Worm (Caenorhabditis elegans): ENCODE measurements around the gene dap-3.

The dap-3 gene

DNA sequence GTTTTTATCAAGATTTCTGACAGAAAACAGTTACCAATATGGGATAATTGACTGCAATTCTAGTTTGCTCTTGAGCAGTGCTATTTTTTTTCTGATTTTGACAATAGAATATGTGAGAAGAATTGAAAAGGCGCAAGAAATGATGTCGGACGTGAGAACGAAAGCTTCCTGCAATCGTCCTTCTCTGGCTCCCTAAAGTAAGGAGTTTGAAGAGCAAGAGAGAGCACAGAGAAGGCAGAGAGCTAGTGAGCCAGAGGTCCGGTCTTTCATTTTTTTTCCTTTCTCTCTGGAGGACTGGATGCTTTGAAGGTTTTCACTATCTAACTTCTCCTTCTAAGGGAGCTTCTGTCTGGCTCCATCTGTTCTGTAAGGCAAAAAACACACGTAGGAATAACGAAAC, 30.8 kb upstream of the dap-3 start:
- TF ChIP-seq ama-1 (optimal IDR thresholded peaks at IDR 0.05) (peak; percentile 79), egl-27 (tag; optimal IDR thresholded peaks at IDR 0.05) (no peak), aly-2 (tag; optimal IDR thresholded peaks at IDR 0.05) (no peak), zag-1 (tag; optimal IDR thresholded peaks at IDR 0.05) (no peak), nfya-1 (tag; optimal IDR thresholded peaks at IDR 0.05; ENCODE audit: insufficient read depth) (peak; percentile 39), hmg-11 (tag; optimal IDR thresholded peaks at IDR 0.05) (peak; percentile 36), lin-39 (tag; optimal IDR thresholded peaks at IDR 0.05) (peak; percentile 23), mml-1 (tag; optimal IDR thresholded peaks at IDR 0.05) (no peak), mdl-1 (tag; optimal IDR thresholded peaks at IDR 0.05) (no peak), eor-1 (tag; optimal IDR thresholded peaks at IDR 0.05) (no peak), ztf-11 (tag; optimal IDR thresholded peaks at IDR 0.05) (no peak)

DNA sequence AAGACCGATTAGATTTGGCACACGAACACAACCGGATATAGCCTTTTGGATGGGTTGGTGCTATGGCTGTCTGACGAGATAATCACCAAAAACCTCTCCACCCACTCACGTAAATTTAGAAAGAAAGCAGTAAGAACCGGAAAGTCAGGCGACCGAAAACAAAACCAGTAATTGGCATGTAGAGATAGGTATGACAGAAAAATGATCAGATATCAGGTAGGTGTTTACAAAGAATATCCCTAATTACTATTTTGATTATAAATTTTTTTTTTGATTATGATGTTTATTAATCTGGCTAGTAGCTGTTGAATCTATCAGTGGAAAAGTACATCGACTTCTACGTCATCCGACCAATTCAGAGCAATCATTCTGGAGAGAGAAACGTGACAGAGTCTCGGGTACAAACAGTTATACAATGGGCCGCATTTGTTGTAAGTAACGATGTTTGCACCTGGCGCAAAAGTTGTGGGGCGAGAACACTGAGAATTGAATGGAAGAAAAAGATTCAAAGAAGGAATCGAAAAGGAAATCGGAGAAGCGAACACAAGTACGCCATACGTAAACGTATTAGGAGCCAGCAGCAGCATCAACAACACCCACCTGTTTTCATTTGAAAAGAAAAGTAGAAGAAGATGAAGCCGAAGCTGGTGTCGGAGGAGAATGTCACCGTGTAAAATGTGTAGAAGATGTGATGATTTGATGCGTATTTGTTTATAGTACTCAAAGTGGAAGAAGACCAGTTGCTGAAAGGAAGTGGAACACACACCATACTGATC, 29.9 kb upstream of the dap-3 start:
- TF ChIP-seq fos-1 (tag; optimal IDR thresholded peaks at IDR 0.05), result no peak
- TF ChIP-seq hmg-11 (tag; optimal IDR thresholded peaks at IDR 0.05), result no peak
- TF ChIP-seq elt-2 (tag; optimal IDR thresholded peaks at IDR 0.05), result peak; percentile 10
- peak; percentile 27 for TF ChIP-seq ama-1 (optimal IDR thresholded peaks at IDR 0.05)
- TF ChIP-seq mdl-1 (tag; optimal IDR thresholded peaks at IDR 0.05), result no peak
- no peak for TF ChIP-seq daf-12 (tag; optimal IDR thresholded peaks at IDR 0.05)
- no peak for TF ChIP-seq ztf-11 (tag; optimal IDR thresholded peaks at IDR 0.05)
- TF ChIP-seq zag-1 (tag; optimal IDR thresholded peaks at IDR 0.05), result no peak
- TF ChIP-seq elt-3 (tag; optimal IDR thresholded peaks at IDR 0.05), result peak in 1 of 3 experiments; percentile 40
- TF ChIP-seq elt-1 (tag; optimal IDR thresholded peaks at IDR 0.05), result no peak
- TF ChIP-seq ztf-4 (tag; optimal IDR thresholded peaks at IDR 0.05), result no peak
- TF ChIP-seq nhr-67 (tag; optimal IDR thresholded peaks at IDR 0.05), result no peak
- no peak for TF ChIP-seq tbx-2 (tag; optimal IDR thresholded peaks at IDR 0.05)
- peak; percentile 37 for TF ChIP-seq nhr-25 (tag; optimal IDR thresholded peaks at IDR 0.05)
- no peak for TF ChIP-seq eor-1 (tag; optimal IDR thresholded peaks at IDR 0.05)
- no peak for TF ChIP-seq skn-1 (tag; optimal IDR thresholded peaks at IDR 0.05)
- no peak for TF ChIP-seq ceh-9 (tag; optimal IDR thresholded peaks at IDR 0.05)
- no peak for TF ChIP-seq ZK546.5 (tag; optimal IDR thresholded peaks at IDR 0.05)
- no peak for TF ChIP-seq nhr-43 (tag; optimal IDR thresholded peaks at IDR 0.05; ENCODE audit: poor library complexity, severe bottlenecking)
- TF ChIP-seq fkh-2 (tag; optimal IDR thresholded peaks at IDR 0.05), result no peak
- no peak for TF ChIP-seq nhr-76 (tag; optimal IDR thresholded peaks at IDR 0.05)
- no peak for TF ChIP-seq unc-62 (GFP tag; optimal IDR thresholded peaks at IDR 0.05)
- peak; percentile 45 for TF ChIP-seq nhr-11 (tag; optimal IDR thresholded peaks at IDR 0.05)
- TF ChIP-seq ceh-28 (tag; optimal IDR thresholded peaks at IDR 0.05), result no peak
- TF ChIP-seq egl-5 (tag; optimal IDR thresholded peaks at IDR 0.05), result peak; percentile 33
- no peak for TF ChIP-seq lsy-12 (tag; optimal IDR thresholded peaks at IDR 0.05)
- TF ChIP-seq R02D3.7 (tag; optimal IDR thresholded peaks at IDR 0.05), result no peak
- TF ChIP-seq ceh-82 (tag; optimal IDR thresholded peaks at IDR 0.05), result no peak
- TF ChIP-seq aly-2 (tag; optimal IDR thresholded peaks at IDR 0.05), result no peak
- TF ChIP-seq mml-1 (tag; optimal IDR thresholded peaks at IDR 0.05), result no peak
- TF ChIP-seq sea-2 (GFP tag; optimal IDR thresholded peaks at IDR 0.05), result no peak
- no peak for TF ChIP-seq jun-1 (tag; optimal IDR thresholded peaks at IDR 0.05)
- TF ChIP-seq nfya-1 (tag; optimal IDR thresholded peaks at IDR 0.05; ENCODE audit: insufficient read depth), result no peak
- no peak for TF ChIP-seq unc-39 (tag; optimal IDR thresholded peaks at IDR 0.05)
- TF ChIP-seq nhr-23 (tag; optimal IDR thresholded peaks at IDR 0.05), result peak; percentile 26
- no peak for TF ChIP-seq fkh-10 (GFP tag; optimal IDR thresholded peaks at IDR 0.05)
- TF ChIP-seq pqm-1 (tag; optimal IDR thresholded peaks at IDR 0.05), result no peak
- no peak for TF ChIP-seq ceh-16 (tag; optimal IDR thresholded peaks at IDR 0.05)
- no peak for TF ChIP-seq lin-39 (tag; optimal IDR thresholded peaks at IDR 0.05)
- TF ChIP-seq nhr-237 (tag; optimal IDR thresholded peaks at IDR 0.05), result no peak
- peak; percentile 58 for TF ChIP-seq pha-4 (tag; optimal IDR thresholded peaks at IDR 0.05)
- no peak for TF ChIP-seq lin-15B (tag; optimal IDR thresholded peaks at IDR 0.05)
- TF ChIP-seq nhr-12 (tag; optimal IDR thresholded peaks at IDR 0.05), result no peak
- no peak for TF ChIP-seq egl-27 (tag; optimal IDR thresholded peaks at IDR 0.05)
- no peak for TF ChIP-seq nhr-28 (tag; optimal IDR thresholded peaks at IDR 0.05)
- no peak for TF ChIP-seq snpc-4 (tag; optimal IDR thresholded peaks at IDR 0.05)
- no peak for TF ChIP-seq nhr-77 (tag; optimal IDR thresholded peaks at IDR 0.05)
